Worm (Caenorhabditis elegans) whole organism, mixed stage, embryonic: ENCODE measurements around the gene nhr-20.

Experiments
- M03D4.4 ChIP-seq: sonication (generic microtip); optimal IDR thresholded peaks from 2 replicates; lab custom pipeline; 2017; ENCODE audit warnings: mild to moderate bottlenecking, missing genetic modification characterization, missing compliant biosample characterization
- blmp-1 ChIP-seq: fragments of 150-350 bp; optimal IDR thresholded peaks from 2 replicates; lab custom pipeline; 2014; ENCODE audit warnings: missing biosample characterization, missing genetic modification characterization
- ceh-39 ChIP-seq: fragments of 150-350 bp; optimal IDR thresholded peaks from 2 replicates; lab custom pipeline; 2014; ENCODE audit warnings: missing biosample characterization, missing genetic modification characterization
- ceh-83 ChIP-seq: fragments of 200-800 bp; sonication (Bioruptor generic); optimal IDR thresholded peaks from 2 replicates; lab custom pipeline; 2018; ENCODE audit warnings: mild to moderate bottlenecking, missing genetic modification characterization, missing compliant biosample characterization
- ces-1 ChIP-seq: fragments of 150-350 bp; optimal IDR thresholded peaks from 2 replicates; lab custom pipeline; 2014; ENCODE audit warnings: missing biosample characterization, missing genetic modification reagents, missing genetic modification characterization
- cnd-1 ChIP-seq: fragments of 200-800 bp; sonication (Bioruptor generic); optimal IDR thresholded peaks from 2 replicates; lab custom pipeline; 2018; ENCODE audit warnings: mild to moderate bottlenecking, missing genetic modification characterization, missing compliant biosample characterization
- drap-1 ChIP-seq: fragments of 200-800 bp; sonication (Bioruptor generic); optimal IDR thresholded peaks from 3 replicates; lab custom pipeline; 2018; ENCODE audit warnings: mild to moderate bottlenecking, missing genetic modification characterization, missing compliant biosample characterization
- elt-1 ChIP-seq: sonication (generic microtip); optimal IDR thresholded peaks from 2 replicates; lab custom pipeline; 2017; ENCODE audit warnings: missing genetic modification characterization, mild to moderate bottlenecking, missing compliant biosample characterization, antibody characterized with exemption, moderate library complexity, borderline replicate concordance; ENCODE audit not compliant: insufficient read depth
- elt-3 ChIP-seq: fragments of 150-350 bp; optimal IDR thresholded peaks from 2 replicates; lab custom pipeline; 2014; ENCODE audit warnings: missing biosample characterization, missing genetic modification characterization
- flh-1 ChIP-seq: fragments of 200-800 bp; sonication (Bioruptor generic); optimal IDR thresholded peaks from 2 replicates; lab custom pipeline; 2018; ENCODE audit warnings: mild to moderate bottlenecking, missing genetic modification characterization, moderate library complexity, missing compliant biosample characterization
- ham-2 ChIP-seq: fragments of 200-800 bp; sonication (Bioruptor generic); optimal IDR thresholded peaks from 2 replicates; lab custom pipeline; 2018; ENCODE audit warnings: mild to moderate bottlenecking, missing genetic modification characterization, missing compliant biosample characterization
- hlh-1 ChIP-seq: fragments of 150-350 bp; optimal IDR thresholded peaks from 2 replicates; lab custom pipeline; 2014; ENCODE audit warnings: missing biosample characterization, missing genetic modification reagents, missing genetic modification characterization
- lin-13 ChIP-seq: fragments of 150-350 bp; optimal IDR thresholded peaks from 2 replicates; lab custom pipeline; 2014; ENCODE audit warnings: missing biosample characterization, missing genetic modification characterization
- lin-32 ChIP-seq: fragments of 200-800 bp; sonication (Bioruptor generic); optimal IDR thresholded peaks from 2 replicates; lab custom pipeline; 2018; ENCODE audit warnings: mild to moderate bottlenecking, missing genetic modification characterization, missing compliant biosample characterization
- lsy-2 ChIP-seq: fragments of 150-350 bp; optimal IDR thresholded peaks from 2 replicates; lab custom pipeline; 2014; ENCODE audit warnings: missing biosample characterization, missing genetic modification characterization
- mab-5 ChIP-seq: fragments of 150-350 bp; optimal IDR thresholded peaks from 2 replicates; lab custom pipeline; 2014; ENCODE audit warnings: missing biosample characterization, missing genetic modification characterization
- mep-1 ChIP-seq: fragments of 150-350 bp; optimal IDR thresholded peaks from 2 replicates; lab custom pipeline; 2017; ENCODE audit warnings: missing biosample characterization, missing genetic modification reagents, missing genetic modification characterization, inconsistent platforms
- mls-2 ChIP-seq: sonication (generic microtip); optimal IDR thresholded peaks from 2 replicates; lab custom pipeline; 2016; ENCODE audit warnings: mild to moderate bottlenecking, missing genetic modification characterization, moderate library complexity, missing compliant biosample characterization
- nhr-2 ChIP-seq: fragments of 150-350 bp; optimal IDR thresholded peaks from 2 replicates; lab custom pipeline; 2014; ENCODE audit warnings: missing biosample characterization, missing genetic modification characterization
- nhr-237 ChIP-seq: fragments of 150-350 bp; optimal IDR thresholded peaks from 2 replicates; lab custom pipeline; 2014; ENCODE audit warnings: missing biosample characterization, missing genetic modification characterization
- nhr-28 ChIP-seq: fragments of 150-350 bp; optimal IDR thresholded peaks from 2 replicates; lab custom pipeline; 2014; ENCODE audit warnings: missing biosample characterization, missing genetic modification characterization
- nhr-76 ChIP-seq: sonication (generic microtip); optimal IDR thresholded peaks from 2 replicates; lab custom pipeline; 2017; ENCODE audit warnings: missing biosample characterization, missing genetic modification characterization
- pha-4 ChIP-seq: fragments of 150-350 bp; optimal IDR thresholded peaks from 2 replicates; lab custom pipeline; 2018; ENCODE audit warnings: missing biosample characterization, missing genetic modification reagents, missing genetic modification characterization
- sem-2 ChIP-seq: fragments of 200-800 bp; sonication (Bioruptor generic); optimal IDR thresholded peaks from 2 replicates; lab custom pipeline; 2018; ENCODE audit warnings: mild to moderate bottlenecking, missing genetic modification characterization, missing compliant biosample characterization
- snpc-4 ChIP-seq: fragments of 150-350 bp; optimal IDR thresholded peaks from 2 replicates; lab custom pipeline; 2014; ENCODE audit warnings: missing biosample characterization, missing genetic modification characterization
- sptf-1 ChIP-seq: sonication (generic microtip); optimal IDR thresholded peaks from 2 replicates; lab custom pipeline; 2017; ENCODE audit warnings: mild to moderate bottlenecking, missing genetic modification characterization, moderate library complexity, missing compliant biosample characterization
- tbx-8 ChIP-seq: fragments of 200-800 bp; sonication (Bioruptor generic); optimal IDR thresholded peaks from 2 replicates; lab custom pipeline; 2018; ENCODE audit warnings: mild to moderate bottlenecking, missing genetic modification characterization, moderate library complexity, missing compliant biosample characterization
- unc-120 ChIP-seq: sonication (generic microtip); optimal IDR thresholded peaks from 2 replicates; lab custom pipeline; 2017; ENCODE audit warnings: missing genetic modification characterization, missing compliant biosample characterization; ENCODE audit not compliant: poor library complexity, severe bottlenecking
- unc-39 ChIP-seq: fragments of 150-350 bp; optimal IDR thresholded peaks from 2 replicates; lab custom pipeline; 2014; ENCODE audit warnings: missing biosample characterization, missing genetic modification characterization
- unc-62 ChIP-seq: fragments of 150-350 bp; optimal IDR thresholded peaks from 2 replicates; lab custom pipeline; 2014; ENCODE audit warnings: missing biosample characterization, missing genetic modification reagents, missing genetic modification characterization
- zip-8 ChIP-seq: fragments of 150-350 bp; optimal IDR thresholded peaks from 2 replicates; lab custom pipeline; 2014; ENCODE audit warnings: missing biosample characterization, missing genetic modification characterization
- ztf-11 ChIP-seq: fragments of 150-350 bp; optimal IDR thresholded peaks from 2 replicates; lab custom pipeline; 2014; ENCODE audit warnings: missing biosample characterization, missing genetic modification characterization

The nhr-20 gene

DNA sequence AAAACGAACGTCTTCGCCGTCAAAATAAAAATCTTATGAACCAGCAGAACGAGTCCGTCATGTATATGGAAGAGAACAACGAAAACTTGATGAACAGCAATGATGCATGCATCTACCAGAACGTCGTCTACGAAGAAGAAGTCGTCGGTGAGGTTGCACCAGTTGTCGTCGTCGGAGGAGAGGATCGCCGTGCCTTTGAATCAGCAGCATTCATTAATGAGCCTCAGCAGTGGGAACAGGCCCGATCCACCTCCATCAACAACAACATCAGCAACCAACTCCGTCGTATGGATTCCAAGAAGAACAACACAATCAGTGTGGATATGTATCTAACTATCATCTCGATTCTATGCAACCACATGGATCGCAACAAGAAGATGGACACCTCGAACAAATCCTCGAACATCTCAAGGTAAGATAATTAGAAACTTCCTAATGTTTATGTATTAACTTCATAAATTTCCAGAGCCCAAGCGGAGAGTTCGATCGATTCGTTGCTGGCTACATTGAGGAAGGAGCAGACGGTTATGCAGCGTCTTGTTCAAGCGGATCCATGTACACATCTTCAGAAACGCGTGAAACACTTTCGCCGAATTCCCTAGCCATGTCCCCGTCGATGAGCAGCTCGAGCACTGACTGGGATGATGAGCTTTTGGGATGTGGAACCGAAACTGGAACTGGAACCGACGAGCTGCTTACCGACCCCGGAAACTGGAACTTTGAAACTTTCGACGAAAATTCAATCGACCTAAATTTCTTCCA is 38.5 kb downstream of the nhr-20 start:
- TF ChIP-seq nhr-76 (tag; lab: Kevin White, UChicago) (no peak), unc-120 (tag; lab: Kevin White, UChicago) (no peak)

DNA sequence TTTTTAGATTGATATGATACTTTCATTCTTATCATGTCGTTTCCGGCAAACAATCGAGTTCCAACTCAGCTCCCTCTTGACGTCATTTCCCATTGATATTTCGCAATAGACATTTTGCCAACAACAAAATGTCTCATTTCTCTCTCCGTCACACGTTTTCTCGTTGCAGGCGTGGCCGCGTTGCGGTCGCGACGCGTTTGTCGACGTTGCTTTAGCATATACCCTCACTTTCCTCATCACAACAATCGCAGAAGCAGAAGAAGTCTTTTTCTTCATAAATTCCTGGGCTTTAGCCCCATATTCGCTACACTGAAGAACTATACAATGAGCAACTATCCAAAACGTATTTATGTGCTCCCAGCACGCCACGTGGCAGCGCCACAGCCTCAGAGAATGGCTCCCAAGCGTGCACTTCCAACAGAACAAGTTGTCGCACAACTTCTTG is 39.3 kb downstream of the nhr-20 start, which contains the start of gene xbp-1:
TSS of gene xbp-1 (plus strand) at position 151 of the 445 bp plus-strand sequence.
- TF ChIP-seq ceh-83 (GFP tag; lab: Kevin White, UChicago) (no peak), nhr-28 (tag; lab: Kevin White, UChicago) (no peak), ces-1 (GFP tag; lab: Kevin White, UChicago) (peak; percentile 80), zip-8 (tag; lab: Kevin White, UChicago) (peak; percentile 10), ham-2 (peak; percentile 79), elt-1 (tag; lab: Kevin White, UChicago) (no peak), sptf-1 (peak; percentile 72), mep-1 (tag; lab: Kevin White, UChicago) (peak; percentile 87), lsy-2 (tag; lab: Kevin White, UChicago) (peak; percentile 77), lin-13 (tag; lab: Kevin White, UChicago) (peak; percentile 29), unc-120 (tag; lab: Kevin White, UChicago) (peak; percentile 22), cnd-1 (no peak), mls-2 (tag; lab: Kevin White, UChicago) (no peak), lin-32 (no peak), ztf-11 (peak; percentile 17), flh-1 (no peak), nhr-237 (tag; lab: Kevin White, UChicago) (peak; percentile 73), pha-4 (peak; percentile 81), unc-62 (GFP tag; lab: Kevin White, UChicago) (peak; percentile 75), hlh-1 (peak; percentile 41), ceh-39 (tag; lab: Kevin White, UChicago) (peak; percentile 59), mab-5 (tag; lab: Kevin White, UChicago) (peak; percentile 8), drap-1 (GFP tag; lab: Kevin White, UChicago) (peak; percentile 39), elt-3 (tag; lab: Kevin White, UChicago) (peak; percentile 20)

DNA sequence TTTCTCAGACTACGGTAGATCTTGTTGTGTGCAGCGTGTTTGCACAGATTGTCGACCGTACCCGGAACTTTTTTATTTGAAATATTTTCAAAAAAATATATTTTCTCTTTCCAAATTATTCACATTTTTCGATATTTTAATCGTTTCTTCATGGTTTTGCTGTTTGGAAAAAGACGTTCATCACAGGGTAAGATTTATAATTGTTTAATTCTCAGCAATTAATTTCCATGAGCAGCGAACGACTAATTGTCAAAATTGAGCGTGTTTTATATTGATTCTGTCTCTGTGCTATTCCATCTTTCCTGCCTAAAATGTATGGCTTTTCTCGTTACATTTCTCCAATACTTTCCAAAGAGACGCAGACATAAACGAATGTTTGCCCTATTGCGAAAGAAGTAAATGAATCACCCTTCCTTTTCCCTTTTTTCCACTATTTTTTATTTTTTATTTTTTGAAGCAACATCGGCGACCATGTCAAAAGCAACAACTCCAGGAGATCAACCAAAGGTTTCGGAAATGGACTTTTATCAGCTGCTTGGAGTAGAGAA is 41.9 kb downstream of the nhr-20 start, which contains the start of gene dnj-16:
TSS of gene dnj-16 (plus strand) at position 51 of the 548 bp plus-strand sequence.
- peak; percentile 83 for TF ChIP-seq ces-1 (GFP tag; lab: Kevin White, UChicago)
- TF ChIP-seq nhr-237 (tag; lab: Kevin White, UChicago) = peak; percentile 1
- TF ChIP-seq tbx-8 (GFP tag; lab: Kevin White, UChicago) = no peak
- TF ChIP-seq mep-1 (tag; lab: Kevin White, UChicago) = peak; percentile 19
- peak; percentile 11 for TF ChIP-seq lsy-2 (tag; lab: Kevin White, UChicago)

DNA sequence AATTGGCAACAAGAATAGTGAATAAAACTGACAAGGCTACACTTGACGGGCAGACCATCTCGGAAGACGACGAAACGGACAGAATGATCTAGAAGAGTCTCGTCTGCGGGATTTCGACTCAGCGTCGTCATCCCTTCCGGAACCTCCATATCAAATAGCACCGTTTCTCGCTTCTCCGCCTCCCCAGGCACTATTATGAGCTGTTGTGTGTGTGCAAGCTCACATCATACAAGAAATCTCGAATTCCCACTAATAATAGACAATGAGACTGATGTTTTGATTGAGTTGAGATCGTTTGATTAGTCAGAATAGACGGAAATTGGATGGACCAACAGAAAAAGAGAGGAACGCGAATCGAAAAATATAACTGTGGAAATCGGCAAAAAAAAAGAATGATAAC is 42.8 kb downstream of the nhr-20 start, which contains the start of gene spp-28:
TSS of gene spp-28 (minus strand) at position 101 of the 400 bp plus-strand sequence.
- TF ChIP-seq M03D4.4 (tag; lab: Kevin White, UChicago) = no peak

DNA sequence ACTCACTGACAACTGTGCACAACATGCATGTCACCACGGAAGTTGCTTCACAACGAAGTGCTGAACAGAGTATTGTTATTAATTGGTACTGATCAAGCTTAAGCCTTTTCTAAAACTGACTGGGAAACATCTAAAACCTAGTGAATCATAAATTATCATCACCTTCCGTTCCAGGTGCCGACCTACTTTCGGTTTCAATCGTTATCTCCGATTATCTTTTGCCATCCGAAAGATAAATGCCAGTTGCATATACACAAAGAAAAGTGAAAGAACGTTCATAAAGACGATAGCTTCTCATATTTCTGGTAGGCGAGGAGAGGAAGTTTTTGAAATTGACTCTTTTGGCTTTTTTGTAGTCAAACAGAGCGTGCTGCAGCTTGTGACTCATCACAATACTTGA is 43.4 kb downstream of the nhr-20 start:
- TF ChIP-seq nhr-2 (tag; lab: Kevin White, UChicago) = no peak
- no peak for TF ChIP-seq lsy-2 (tag; lab: Kevin White, UChicago)
- TF ChIP-seq sem-2 = no peak
- TF ChIP-seq tbx-8 (GFP tag; lab: Kevin White, UChicago) = no peak
- no peak for TF ChIP-seq unc-39 (tag; lab: Kevin White, UChicago)
- peak; percentile 92 for TF ChIP-seq blmp-1 (tag; lab: Kevin White, UChicago)
- TF ChIP-seq flh-1 = no peak
- no peak for TF ChIP-seq zip-8 (tag; lab: Kevin White, UChicago)
- peak; percentile 88 for TF ChIP-seq elt-3 (tag; lab: Kevin White, UChicago)
- TF ChIP-seq nhr-237 (tag; lab: Kevin White, UChicago) = no peak
- no peak for TF ChIP-seq M03D4.4 (tag; lab: Kevin White, UChicago)
- TF ChIP-seq cnd-1 = no peak
- TF ChIP-seq elt-1 (tag; lab: Kevin White, UChicago) = peak; percentile 74
- TF ChIP-seq nhr-76 (tag; lab: Kevin White, UChicago) = no peak
- no peak for TF ChIP-seq drap-1 (GFP tag; lab: Kevin White, UChicago)
- no peak for TF ChIP-seq lin-32
- peak; percentile 0 for TF ChIP-seq unc-62 (GFP tag; lab: Kevin White, UChicago)
- no peak for TF ChIP-seq ztf-11
- no peak for TF ChIP-seq mls-2 (tag; lab: Kevin White, UChicago)
- no peak for TF ChIP-seq lin-13 (tag; lab: Kevin White, UChicago)
- no peak for TF ChIP-seq snpc-4 (tag; lab: Kevin White, UChicago)
- peak; percentile 15 for TF ChIP-seq ham-2
- no peak for TF ChIP-seq pha-4
- no peak for TF ChIP-seq ceh-83 (GFP tag; lab: Kevin White, UChicago)
- TF ChIP-seq mab-5 (tag; lab: Kevin White, UChicago) = no peak
- TF ChIP-seq sptf-1 = no peak
- no peak for TF ChIP-seq unc-120 (tag; lab: Kevin White, UChicago)
- no peak for TF ChIP-seq mep-1 (tag; lab: Kevin White, UChicago)
- TF ChIP-seq nhr-28 (tag; lab: Kevin White, UChicago) = no peak
- TF ChIP-seq ceh-39 (tag; lab: Kevin White, UChicago) = no peak
